Worm (Caenorhabditis elegans) whole organism, midembryonic: Measurements from ENCODE around the gene C44B11.1.

Source experiments
- T22C8.4 ChIP-seq: fragments of 200-800 bp; sonication (Bioruptor generic); IDR thresholded peaks from 2 replicates; pipeline ENCODE4 v1.3.6; 2022; ENCODE audit warnings: missing genetic modification characterization, missing compliant biosample characterization
- med-1 ChIP-seq: sonication (generic microtip); optimal IDR thresholded peaks from 2 replicates; lab custom pipeline; 2017; ENCODE audit warnings: missing genetic modification characterization, mild to moderate bottlenecking, missing compliant biosample characterization, antibody characterized with exemption, missing genetic modification reagents; ENCODE audit not compliant: insufficient read depth
- ref-1 ChIP-seq: fragments of 200-800 bp; sonication (Bioruptor generic); conservative IDR thresholded peaks from 2 replicates; pipeline ENCODE4 v1.3.6; 2022; ENCODE audit warnings: missing genetic modification reagents, missing genetic modification characterization, missing compliant biosample characterization
- ztf-23 ChIP-seq: fragments of 200-800 bp; sonication (Bioruptor generic); IDR thresholded peaks from 2 replicates; pipeline ENCODE4 v1.3.6; 2022; ENCODE audit warnings: missing genetic modification reagents, missing genetic modification characterization, missing compliant biosample characterization

DNA sequence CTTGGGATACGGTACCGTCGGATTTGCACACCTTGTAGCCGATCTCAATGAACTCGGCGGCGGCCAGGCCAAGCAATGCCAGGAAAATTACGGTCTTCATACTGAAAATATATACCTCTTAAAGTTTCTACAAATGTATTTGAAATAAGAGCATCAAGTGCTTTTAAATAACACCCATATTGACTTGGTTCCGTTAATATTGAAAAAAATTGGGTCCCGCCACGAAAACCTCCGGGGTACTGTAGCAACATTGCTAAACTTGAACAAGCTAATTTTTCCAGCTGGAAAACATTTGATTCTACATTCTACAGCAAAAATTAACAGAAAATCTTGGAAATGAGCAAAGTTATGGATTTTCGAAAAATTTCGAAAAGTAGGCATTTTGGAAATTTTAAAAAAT lies 44.3 kb downstream of the C44B11.1 start, which contains the start of gene heh-1:
- TF ChIP-seq ref-1 (GFP tag; lab: Robert Waterston, UW) (no peak), med-1 (GFP tag; lab: Kevin White, UChicago) (no peak), ztf-23 (GFP tag; lab: Robert Waterston, UW) (no peak), T22C8.4 (GFP tag; lab: Robert Waterston, UW) (no peak)
